Worm (Caenorhabditis elegans) whole organism, midembryonic: Measurements from ENCODE around the gene nhr-104.

Experiments used
- flt-1 ChIP-seq: fragments of 200-800 bp; sonication (Bioruptor generic); IDR thresholded peaks from 2 replicates; pipeline ENCODE4 v1.3.6; 2022; ENCODE audit warnings: missing genetic modification characterization, missing compliant biosample characterization
- ref-1 ChIP-seq: fragments of 200-800 bp; sonication (Bioruptor generic); conservative IDR thresholded peaks from 2 replicates; pipeline ENCODE4 v1.3.6; 2022; ENCODE audit warnings: missing genetic modification reagents, missing genetic modification characterization, missing compliant biosample characterization
- ztf-29 ChIP-seq: fragments of 200-800 bp; sonication (Bioruptor generic); IDR thresholded peaks from 2 replicates; pipeline ENCODE4 v1.3.6; 2022; ENCODE audit warnings: missing genetic modification reagents, missing genetic modification characterization, missing compliant biosample characterization

- TF ChIP-seq flt-1 (GFP tag; lab: Robert Waterston, UW) (no peak), ref-1 (GFP tag; lab: Robert Waterston, UW) (no peak), ztf-29 (no peak)
These were observed 41.1 kb upstream of the nhr-104 start for ce11 chrIV:4829641-4830040.
